1 fruit fly cellular context compared by ENCODE assay signal in genomic region chrX:4938986-4939385, dm6.
A peak's percentile ranks its signal among the peaks of the same experiment; 100 is the strongest.
TF ChIP-seq lines count a peak whose summit lies in the region.

Ptp4E (plus strand) TSS chrX:4939128.

TF ChIP-seq in whole organism, embryonic, 481 proteins besides CTCF, POLR2A, EP300 and RAD21 (continued from another document and continues in another):
- TF ChIP-seq Poxn (GFP tag; IDR thresholded peaks at IDR 0.05; lab: Robert Waterston, UW) (no peak), Bdp1 (GFP tag; optimal IDR thresholded peaks at IDR 0.05; lab: Kevin White, UChicago) (no peak), usp (GFP tag; optimal IDR thresholded peaks at IDR 0.05; lab: Kevin White, UChicago) (no peak), sna (GFP tag; IDR thresholded peaks at IDR 0.05; lab: Robert Waterston, UW; ENCODE audit: partially characterized antibody) (no peak), CG16813 (GFP tag; IDR thresholded peaks at IDR 0.05; lab: Robert Waterston, UW; ENCODE audit: partially characterized antibody) (no peak), unc-4 (GFP tag; IDR thresholded peaks at IDR 0.05; lab: Robert Waterston, UW; ENCODE audit: partially characterized antibody) (no peak), pan (optimal IDR thresholded peaks at IDR 0.05; lab: Kevin White, UChicago) (no peak), pan (GFP tag; optimal IDR thresholded peaks at IDR 0.05 in 1 of 2, IDR thresholded peaks at IDR 0.05 in 1 of 2) (no peak), h (optimal IDR thresholded peaks at IDR 0.05; lab: Kevin White, UChicago) (no peak), CG10959 (GFP tag; IDR thresholded peaks at IDR 0.05; lab: Robert Waterston, UW) (no peak), Lim3 (GFP tag; IDR thresholded peaks at IDR 0.05; lab: Robert Waterston, UW) (no peak), Abd-B (GFP tag; optimal IDR thresholded peaks at IDR 0.05; lab: Kevin White, UChicago) (no peak), Oaz (GFP tag; IDR thresholded peaks at IDR 0.05; lab: Robert Waterston, UW) (no peak), CG1024 (GFP tag; IDR thresholded peaks at IDR 0.05; lab: Robert Waterston, UW) (no peak), HLH54F (GFP tag; optimal IDR thresholded peaks at IDR 0.05; lab: Kevin White, UChicago) (no peak), CG10267 (tag; optimal IDR thresholded peaks at IDR 0.05; lab: Kevin White, UChicago) (peak; percentile 6), CG9609 (GFP tag; optimal IDR thresholded peaks at IDR 0.05; lab: Kevin White, UChicago) (no peak), Xrp1 (GFP tag; IDR thresholded peaks at IDR 0.05; lab: Robert Waterston, UW) (no peak), CG7357 (GFP tag; IDR thresholded peaks at IDR 0.05; lab: Robert Waterston, UW) (no peak), mld (GFP tag; IDR thresholded peaks at IDR 0.05; lab: Robert Waterston, UW; ENCODE audit: partially characterized antibody) (0 out of 3 replicates have a peak, but pooled peaks have one; percentile 36), stwl (tag; optimal IDR thresholded peaks at IDR 0.05; lab: Kevin White, UChicago) (peak; percentile 21), CG17612 (GFP tag; IDR thresholded peaks at IDR 0.05; lab: Robert Waterston, UW) (no peak), gcm (GFP tag; optimal IDR thresholded peaks at IDR 0.05; lab: Kevin White, UChicago) (no peak), tap (tag; optimal IDR thresholded peaks at IDR 0.05; lab: Kevin White, UChicago) (no peak), CG17829 (tag; optimal IDR thresholded peaks at IDR 0.05; lab: Kevin White, UChicago) (peak; percentile 21), tna (GFP tag; IDR thresholded peaks at IDR 0.05; lab: Robert Waterston, UW; ENCODE audit: partially characterized antibody) (no peak), Mes4 (GFP tag; optimal IDR thresholded peaks at IDR 0.05; lab: Kevin White, UChicago) (no peak), gt (GFP tag; IDR thresholded peaks at IDR 0.05; lab: Robert Waterston, UW) (no peak), CG13296 (GFP tag; optimal IDR thresholded peaks at IDR 0.05; lab: Kevin White, UChicago) (no peak), esg (GFP tag; conservative IDR thresholded peaks at IDR 0.05; lab: Robert Waterston, UW) (no peak), Sry-β (GFP tag; optimal IDR thresholded peaks at IDR 0.05; lab: Kevin White, UChicago) (no peak), gsb (GFP tag; IDR thresholded peaks at IDR 0.05; lab: Robert Waterston, UW) (no peak), Blimp-1 (GFP tag; optimal IDR thresholded peaks at IDR 0.05; lab: Kevin White, UChicago) (no peak), Oli (tag; optimal IDR thresholded peaks at IDR 0.05; lab: Kevin White, UChicago) (no peak), CG7987 (GFP tag; optimal IDR thresholded peaks at IDR 0.05; lab: Kevin White, UChicago) (peak; percentile 12), E2f1 (GFP tag; IDR thresholded peaks at IDR 0.05; lab: Robert Waterston, UW) (no peak), CG12236 (GFP tag; optimal IDR thresholded peaks at IDR 0.05; lab: Kevin White, UChicago) (no peak), Ptx1 (GFP tag; IDR thresholded peaks at IDR 0.05; lab: Robert Waterston, UW) (no peak), sens (GFP tag; lab: Kevin White, UChicago) (peak; percentile 86), slp2 (GFP tag; optimal IDR thresholded peaks at IDR 0.05; lab: Kevin White, UChicago) (no peak), schlank (tag; optimal IDR thresholded peaks at IDR 0.05; lab: Kevin White, UChicago) (no peak), bbx (GFP tag; IDR thresholded peaks at IDR 0.05; lab: Robert Waterston, UW; ENCODE audit: partially characterized antibody) (no peak), Vsx1 (GFP tag; optimal IDR thresholded peaks at IDR 0.05; lab: Kevin White, UChicago) (peak; percentile 5), vfl (GFP tag; optimal IDR thresholded peaks at IDR 0.05; lab: Kevin White, UChicago) (no peak), BEAF-32 (GFP tag; optimal IDR thresholded peaks at IDR 0.05; lab: Kevin White, UChicago) (peak; percentile 32), Sox100B (GFP tag; optimal IDR thresholded peaks at IDR 0.05; lab: Kevin White, UChicago) (no peak), D19A (tag; optimal IDR thresholded peaks at IDR 0.05; lab: Kevin White, UChicago) (no peak), cwo (GFP tag; optimal IDR thresholded peaks at IDR 0.05; lab: Kevin White, UChicago) (peak; percentile 11), gcm2 (GFP tag; optimal IDR thresholded peaks at IDR 0.05; lab: Kevin White, UChicago) (no peak), Neu2 (GFP tag; optimal IDR thresholded peaks at IDR 0.05; lab: Kevin White, UChicago; ENCODE audit: borderline replicate concordance) (no peak), pzg (GFP tag; optimal IDR thresholded peaks at IDR 0.05; lab: Kevin White, UChicago) (peak; percentile 44), exex (tag; optimal IDR thresholded peaks at IDR 0.05; lab: Kevin White, UChicago) (no peak), lab (GFP tag; optimal IDR thresholded peaks at IDR 0.05; lab: Kevin White, UChicago) (peak; percentile 4), klu (GFP tag; IDR thresholded peaks at IDR 0.05; lab: Robert Waterston, UW) (no peak), CG10321 (GFP tag; IDR thresholded peaks at IDR 0.05; lab: Robert Waterston, UW) (no peak), CG8478 (optimal IDR thresholded peaks at IDR 0.05; lab: Kevin White, UChicago) (no peak), ind (GFP tag; optimal IDR thresholded peaks at IDR 0.05; lab: Kevin White, UChicago) (no peak), Dek (tag; optimal IDR thresholded peaks at IDR 0.05; lab: Kevin White, UChicago) (no peak), CG17186 (GFP tag; optimal IDR thresholded peaks at IDR 0.05; lab: Kevin White, UChicago) (no peak), Dip3 (GFP tag; optimal IDR thresholded peaks at IDR 0.05; lab: Kevin White, UChicago) (no peak), chm (GFP tag; IDR thresholded peaks at IDR 0.05; lab: Robert Waterston, UW) (no peak; the same call in 1 of the 2 replicates), CG4854 (GFP tag; optimal IDR thresholded peaks at IDR 0.05; lab: Kevin White, UChicago) (no peak), CG15696 (tag; optimal IDR thresholded peaks at IDR 0.05; lab: Kevin White, UChicago) (no peak), Elba2 (GFP tag; optimal IDR thresholded peaks at IDR 0.05; lab: Kevin White, UChicago) (no peak), CG14965 (GFP tag; optimal IDR thresholded peaks at IDR 0.05; lab: Kevin White, UChicago; ENCODE audit: borderline replicate concordance) (no peak), CG7271 (tag; optimal IDR thresholded peaks at IDR 0.05; lab: Kevin White, UChicago) (no peak), Stat92E (GFP tag; optimal IDR thresholded peaks at IDR 0.05; lab: Kevin White, UChicago) (peak in 1 of 3 experiments; percentile 41), D19B (GFP tag; optimal IDR thresholded peaks at IDR 0.05; lab: Kevin White, UChicago) (no peak), CG4282 (GFP tag; optimal IDR thresholded peaks at IDR 0.05; lab: Kevin White, UChicago) (no peak), Hr39 (optimal IDR thresholded peaks at IDR 0.05; lab: Kevin White, UChicago) (no peak), ap (GFP tag; IDR thresholded peaks at IDR 0.05; lab: Robert Waterston, UW) (no peak), pnt (GFP tag; optimal IDR thresholded peaks at IDR 0.05; lab: Kevin White, UChicago) (no peak), grn (GFP tag; optimal IDR thresholded peaks at IDR 0.05; lab: Kevin White, UChicago) (no peak), Ets97D (GFP tag; optimal IDR thresholded peaks at IDR 0.05; lab: Kevin White, UChicago) (no peak), CG8388 (GFP tag; optimal IDR thresholded peaks at IDR 0.05; lab: Kevin White, UChicago) (no peak), GATAe (GFP tag; conservative IDR thresholded peaks at IDR 0.05; lab: Robert Waterston, UW) (no peak), Sin3A (optimal IDR thresholded peaks at IDR 0.05; lab: Kevin White, UChicago) (no peak), YL-1 (GFP tag; optimal IDR thresholded peaks at IDR 0.05; lab: Kevin White, UChicago) (peak; percentile 18), CG9437 (GFP tag; optimal IDR thresholded peaks at IDR 0.05; lab: Kevin White, UChicago) (no peak), CG7839 (tag; optimal IDR thresholded peaks at IDR 0.05; lab: Kevin White, UChicago) (no peak), CG1233 (GFP tag; optimal IDR thresholded peaks at IDR 0.05; lab: Kevin White, UChicago) (no peak), CG2199 (GFP tag; IDR thresholded peaks at IDR 0.05; lab: Robert Waterston, UW) (no peak), CG2202 (tag; optimal IDR thresholded peaks at IDR 0.05; lab: Kevin White, UChicago) (no peak), luna (GFP tag; optimal IDR thresholded peaks at IDR 0.05; lab: Kevin White, UChicago) (no peak), CG12219 (GFP tag; optimal IDR thresholded peaks at IDR 0.05; lab: Kevin White, UChicago) (no peak), seq (GFP tag; IDR thresholded peaks at IDR 0.05; lab: Robert Waterston, UW) (no peak), CG17912 (GFP tag; optimal IDR thresholded peaks at IDR 0.05; lab: Kevin White, UChicago) (no peak), sd (tag; optimal IDR thresholded peaks at IDR 0.05; lab: Kevin White, UChicago) (no peak), ash1 (GFP tag; optimal IDR thresholded peaks at IDR 0.05; lab: Kevin White, UChicago) (no peak), Lpt (GFP tag; optimal IDR thresholded peaks at IDR 0.05; lab: Kevin White, UChicago) (no peak), CG15601 (tag; optimal IDR thresholded peaks at IDR 0.05; lab: Kevin White, UChicago) (no peak), CG17802 (tag; optimal IDR thresholded peaks at IDR 0.05; lab: Kevin White, UChicago) (no peak), CG2129 (GFP tag; IDR thresholded peaks at IDR 0.05; lab: Robert Waterston, UW; ENCODE audit: partially characterized antibody) (no peak), CG13424 (tag; optimal IDR thresholded peaks at IDR 0.05; lab: Kevin White, UChicago) (no peak), CG15073 (GFP tag; optimal IDR thresholded peaks at IDR 0.05; lab: Kevin White, UChicago) (no peak), CG11504 (tag; optimal IDR thresholded peaks at IDR 0.05; lab: Kevin White, UChicago) (no peak), Pdp1 (GFP tag; optimal IDR thresholded peaks at IDR 0.05; lab: Kevin White, UChicago) (no peak), CG13287 (GFP tag; IDR thresholded peaks at IDR 0.05; lab: Robert Waterston, UW; ENCODE audit: partially characterized antibody) (no peak), lilli (GFP tag; optimal IDR thresholded peaks at IDR 0.05; lab: Kevin White, UChicago) (no peak), rib (GFP tag; IDR thresholded peaks at IDR 0.05; lab: Robert Waterston, UW) (no peak), CG17385 (GFP tag; optimal IDR thresholded peaks at IDR 0.05; lab: Kevin White, UChicago) (no peak), bigmax (GFP tag; optimal IDR thresholded peaks at IDR 0.05; lab: Kevin White, UChicago) (no peak), CG7372 (GFP tag; IDR thresholded peaks at IDR 0.05; lab: Robert Waterston, UW) (no peak), C15 (GFP tag; IDR thresholded peaks at IDR 0.05; lab: Robert Waterston, UW) (no peak), cato (GFP tag; optimal IDR thresholded peaks at IDR 0.05; lab: Kevin White, UChicago; ENCODE audit: borderline replicate concordance) (no peak), btn (GFP tag; optimal IDR thresholded peaks at IDR 0.05; lab: Kevin White, UChicago) (no peak), crol (GFP tag; IDR thresholded peaks at IDR 0.05; lab: Robert Waterston, UW) (no peak), tx (GFP tag; optimal IDR thresholded peaks at IDR 0.05; lab: Kevin White, UChicago) (no peak), CG9817 (tag; optimal IDR thresholded peaks at IDR 0.05; lab: Kevin White, UChicago) (no peak), CG7786 (GFP tag; optimal IDR thresholded peaks at IDR 0.05; lab: Kevin White, UChicago) (no peak), CG6254 (GFP tag; optimal IDR thresholded peaks at IDR 0.05; lab: Kevin White, UChicago) (peak; percentile 41), amos (GFP tag; IDR thresholded peaks at IDR 0.05; lab: Robert Waterston, UW; ENCODE audit: partially characterized antibody) (peak; percentile 38; the same call in 1 of the 2 replicates), br (optimal IDR thresholded peaks at IDR 0.05; lab: Kevin White, UChicago) (no peak), CG3726 (GFP tag; IDR thresholded peaks at IDR 0.05; lab: Robert Waterston, UW) (no peak), Bteb2 (GFP tag; optimal IDR thresholded peaks at IDR 0.05; lab: Kevin White, UChicago) (no peak), grau (tag; optimal IDR thresholded peaks at IDR 0.05; lab: Kevin White, UChicago) (no peak), ase (GFP tag; IDR thresholded peaks at IDR 0.05; lab: Robert Waterston, UW) (no peak), CG9876 (GFP tag; optimal IDR thresholded peaks at IDR 0.05; lab: Kevin White, UChicago) (no peak), Dad (GFP tag; optimal IDR thresholded peaks at IDR 0.05; lab: Kevin White, UChicago) (no peak), CG7963 (GFP tag; IDR thresholded peaks at IDR 0.05; lab: Robert Waterston, UW; ENCODE audit: partially characterized antibody) (no peak), abd-A (tag; optimal IDR thresholded peaks at IDR 0.05; lab: Kevin White, UChicago) (no peak), kni (GFP tag; optimal IDR thresholded peaks at IDR 0.05; lab: Kevin White, UChicago) (no peak), eyg (GFP tag; optimal IDR thresholded peaks at IDR 0.05; lab: Kevin White, UChicago) (no peak), CHES-1-like (GFP tag; optimal IDR thresholded peaks at IDR 0.05; lab: Kevin White, UChicago) (no peak), CG4617 (GFP tag; optimal IDR thresholded peaks at IDR 0.05; lab: Kevin White, UChicago; ENCODE audit: borderline replicate concordance) (no peak), aop (GFP tag; IDR thresholded peaks at IDR 0.05; lab: Robert Waterston, UW) (no peak), Fer1 (GFP tag; optimal IDR thresholded peaks at IDR 0.05; lab: Kevin White, UChicago) (peak; percentile 3), Sry-δ (GFP tag; optimal IDR thresholded peaks at IDR 0.05; lab: Kevin White, UChicago) (no peak), CG1603 (tag; optimal IDR thresholded peaks at IDR 0.05; lab: Kevin White, UChicago) (no peak), Doc3 (GFP tag; IDR thresholded peaks at IDR 0.05; lab: Robert Waterston, UW; ENCODE audit: partially characterized antibody) (no peak), CkIIα-i1 (GFP tag; IDR thresholded peaks at IDR 0.05; lab: Robert Waterston, UW) (no peak), vvl (GFP tag; IDR thresholded peaks at IDR 0.05; lab: Robert Waterston, UW) (no peak), CG13894 (tag; optimal IDR thresholded peaks at IDR 0.05; lab: Kevin White, UChicago) (no peak), CG4328 (GFP tag; optimal IDR thresholded peaks at IDR 0.05; lab: Kevin White, UChicago) (no peak), Aef1 (GFP tag; IDR thresholded peaks at IDR 0.05; lab: Robert Waterston, UW) (no peak), CG11093 (GFP tag; IDR thresholded peaks at IDR 0.05; lab: Robert Waterston, UW) (no peak), B-H1 (GFP tag; IDR thresholded peaks at IDR 0.05; lab: Robert Waterston, UW) (no peak), CG3995 (GFP tag; optimal IDR thresholded peaks at IDR 0.05; lab: Kevin White, UChicago) (peak; percentile 30), gem (tag; optimal IDR thresholded peaks at IDR 0.05; lab: Kevin White, UChicago) (no peak)
